Worm (Caenorhabditis elegans): ENCODE data around the gene rmd-1.

rmd-1 gene

ce11 chrIII:9758848-9759247, at the start of gene rmd-1:
TSS of gene rmd-1 (plus strand) at chrIII:9759094.
- TF ChIP-seq ref-1 (GFP tag; conservative IDR thresholded peaks at IDR 0.05) (no peak), ztf-23 (GFP tag; IDR thresholded peaks at IDR 0.05) (no peak), klf-2 (GFP tag; conservative IDR thresholded peaks at IDR 0.05) (no peak), tab-1 (GFP tag; IDR thresholded peaks at IDR 0.05) (no peak), flt-1 (GFP tag; IDR thresholded peaks at IDR 0.05) (no peak), ztf-29 (GFP tag; IDR thresholded peaks at IDR 0.05) (no peak), cog-1 (tag; optimal IDR thresholded peaks at IDR 0.05) (no peak), med-1 (GFP tag; optimal IDR thresholded peaks at IDR 0.05; ENCODE audit: insufficient read depth) (no peak), T22C8.4 (GFP tag; IDR thresholded peaks at IDR 0.05) (no peak)

- no peak for TF ChIP-seq klf-2 (GFP tag; conservative IDR thresholded peaks at IDR 0.05)
- no peak for TF ChIP-seq cog-1 (tag; optimal IDR thresholded peaks at IDR 0.05)
- TF ChIP-seq T22C8.4 (GFP tag; IDR thresholded peaks at IDR 0.05), result no peak
- no peak for TF ChIP-seq med-1 (GFP tag; optimal IDR thresholded peaks at IDR 0.05; ENCODE audit: insufficient read depth)
- TF ChIP-seq ztf-23 (GFP tag; IDR thresholded peaks at IDR 0.05), result no peak
- no peak for TF ChIP-seq flt-1 (GFP tag; IDR thresholded peaks at IDR 0.05)
- no peak for TF ChIP-seq ref-1 (GFP tag; conservative IDR thresholded peaks at IDR 0.05)
- TF ChIP-seq ztf-29 (GFP tag; IDR thresholded peaks at IDR 0.05), result no peak
- no peak for TF ChIP-seq tab-1 (GFP tag; IDR thresholded peaks at IDR 0.05)
These were observed 47.7 kb upstream of the rmd-1 start for ce11 chrIII:9711163-9711562.

ce11 chrIII:9713182-9713581, 45.7 kb upstream of the rmd-1 start:
- TF ChIP-seq ztf-23 (GFP tag; IDR thresholded peaks at IDR 0.05) (no peak), tab-1 (GFP tag; IDR thresholded peaks at IDR 0.05) (no peak), cog-1 (tag; optimal IDR thresholded peaks at IDR 0.05) (no peak), ref-1 (GFP tag; conservative IDR thresholded peaks at IDR 0.05) (no peak), med-1 (GFP tag; optimal IDR thresholded peaks at IDR 0.05; ENCODE audit: insufficient read depth) (no peak), flt-1 (GFP tag; IDR thresholded peaks at IDR 0.05) (no peak), klf-2 (GFP tag; conservative IDR thresholded peaks at IDR 0.05) (no peak)

ce11 chrIII:9713862-9714261, 45.0 kb upstream of the rmd-1 start, which contains the start of gene ncx-6:
TSS of gene ncx-6 (minus strand) at chrIII:9713949.
- TF ChIP-seq flt-1 (GFP tag; IDR thresholded peaks at IDR 0.05), result no peak
- TF ChIP-seq ztf-29 (GFP tag; IDR thresholded peaks at IDR 0.05), result no peak
- TF ChIP-seq klf-2 (GFP tag; conservative IDR thresholded peaks at IDR 0.05), result no peak
- TF ChIP-seq med-1 (GFP tag; optimal IDR thresholded peaks at IDR 0.05; ENCODE audit: insufficient read depth), result no peak
- TF ChIP-seq ref-1 (GFP tag; conservative IDR thresholded peaks at IDR 0.05), result no peak
- TF ChIP-seq cog-1 (tag; optimal IDR thresholded peaks at IDR 0.05), result no peak
- TF ChIP-seq T22C8.4 (GFP tag; IDR thresholded peaks at IDR 0.05), result no peak
- no peak for TF ChIP-seq ztf-23 (GFP tag; IDR thresholded peaks at IDR 0.05)
- TF ChIP-seq tab-1 (GFP tag; IDR thresholded peaks at IDR 0.05), result no peak

- TF ChIP-seq tab-1 (GFP tag; IDR thresholded peaks at IDR 0.05) (no peak), med-1 (GFP tag; optimal IDR thresholded peaks at IDR 0.05; ENCODE audit: insufficient read depth) (no peak), cog-1 (tag; optimal IDR thresholded peaks at IDR 0.05) (no peak), ztf-29 (GFP tag; IDR thresholded peaks at IDR 0.05) (no peak), klf-2 (GFP tag; conservative IDR thresholded peaks at IDR 0.05) (no peak), ref-1 (GFP tag; conservative IDR thresholded peaks at IDR 0.05) (no peak), flt-1 (GFP tag; IDR thresholded peaks at IDR 0.05) (no peak), T22C8.4 (GFP tag; IDR thresholded peaks at IDR 0.05) (no peak), ztf-23 (GFP tag; IDR thresholded peaks at IDR 0.05) (no peak)
These were observed 44.2 kb upstream of the rmd-1 start for ce11 chrIII:9714731-9715130.

ce11 chrIII:9717243-9717642, 41.7 kb upstream of the rmd-1 start:
- TF ChIP-seq T22C8.4 (GFP tag; IDR thresholded peaks at IDR 0.05) (no peak), ref-1 (GFP tag; conservative IDR thresholded peaks at IDR 0.05) (no peak), ztf-29 (GFP tag; IDR thresholded peaks at IDR 0.05) (no peak), tab-1 (GFP tag; IDR thresholded peaks at IDR 0.05) (no peak), ztf-23 (GFP tag; IDR thresholded peaks at IDR 0.05) (no peak), med-1 (GFP tag; optimal IDR thresholded peaks at IDR 0.05; ENCODE audit: insufficient read depth) (no peak), klf-2 (GFP tag; conservative IDR thresholded peaks at IDR 0.05) (no peak), flt-1 (GFP tag; IDR thresholded peaks at IDR 0.05) (no peak), cog-1 (tag; optimal IDR thresholded peaks at IDR 0.05) (no peak)

ce11 chrIII:9720191-9720590, 38.7 kb upstream of the rmd-1 start, which contains the start of gene ncx-7:
TSS of gene ncx-7 (minus strand) at chrIII:9720291.
- TF ChIP-seq T22C8.4 (GFP tag; IDR thresholded peaks at IDR 0.05) (no peak), med-1 (GFP tag; optimal IDR thresholded peaks at IDR 0.05; ENCODE audit: insufficient read depth) (no peak), ztf-29 (GFP tag; IDR thresholded peaks at IDR 0.05) (no peak), flt-1 (GFP tag; IDR thresholded peaks at IDR 0.05) (no peak), tab-1 (GFP tag; IDR thresholded peaks at IDR 0.05) (no peak), ztf-23 (GFP tag; IDR thresholded peaks at IDR 0.05) (no peak), cog-1 (tag; optimal IDR thresholded peaks at IDR 0.05) (no peak), ref-1 (GFP tag; conservative IDR thresholded peaks at IDR 0.05) (no peak), klf-2 (GFP tag; conservative IDR thresholded peaks at IDR 0.05) (no peak)

DNA sequence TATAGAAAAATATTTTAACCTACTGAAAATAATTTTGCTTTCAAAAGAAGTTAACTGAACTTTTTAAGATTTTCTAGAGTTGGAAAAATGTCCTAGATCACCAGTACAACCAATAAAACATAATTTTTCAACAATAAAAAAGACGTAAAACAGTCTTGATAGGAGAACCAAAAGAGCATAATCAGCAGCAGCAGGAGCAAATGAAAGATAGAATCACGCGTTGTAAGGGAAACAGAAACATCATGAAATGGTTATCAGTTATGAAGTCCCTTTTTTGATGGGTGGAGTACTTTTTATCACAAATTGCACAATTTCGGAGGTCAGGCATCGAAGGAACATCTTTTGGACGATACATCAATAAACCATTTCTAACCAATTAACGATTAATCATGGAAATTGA, 36.9 kb upstream of the rmd-1 start:
- no peak for TF ChIP-seq cog-1 (tag; optimal IDR thresholded peaks at IDR 0.05)
- TF ChIP-seq ref-1 (GFP tag; conservative IDR thresholded peaks at IDR 0.05), result no peak
- no peak for TF ChIP-seq ztf-23 (GFP tag; IDR thresholded peaks at IDR 0.05)
- TF ChIP-seq flt-1 (GFP tag; IDR thresholded peaks at IDR 0.05), result no peak
- no peak for TF ChIP-seq ztf-29 (GFP tag; IDR thresholded peaks at IDR 0.05)
- TF ChIP-seq klf-2 (GFP tag; conservative IDR thresholded peaks at IDR 0.05), result no peak
- no peak for TF ChIP-seq tab-1 (GFP tag; IDR thresholded peaks at IDR 0.05)
- no peak for TF ChIP-seq med-1 (GFP tag; optimal IDR thresholded peaks at IDR 0.05; ENCODE audit: insufficient read depth)
- no peak for TF ChIP-seq T22C8.4 (GFP tag; IDR thresholded peaks at IDR 0.05)

DNA sequence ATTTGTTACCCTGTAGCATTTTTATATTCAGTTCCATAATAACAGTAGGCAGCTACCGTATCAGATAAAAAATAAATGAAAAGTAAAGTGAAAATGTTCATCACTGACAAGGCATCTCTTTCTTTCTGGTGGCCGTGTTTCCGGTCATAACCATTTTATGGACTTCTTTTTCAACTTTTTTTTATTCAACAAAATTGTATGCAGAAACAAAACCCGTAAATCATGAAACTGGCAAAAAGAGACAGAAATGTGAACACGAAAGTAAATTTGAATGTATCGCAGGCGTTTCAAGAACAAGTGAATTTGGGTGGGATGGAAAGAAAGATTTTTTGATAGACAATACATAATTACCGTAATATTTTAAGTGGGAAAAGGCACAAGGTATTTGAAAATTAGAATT, 33.8 kb upstream of the rmd-1 start, which contains the start of gene clec-162:
Gene clec-162, minus strand, starts transcription at position 101 of the 400 bp plus-strand sequence.
- TF ChIP-seq tab-1 (GFP tag; IDR thresholded peaks at IDR 0.05), result no peak
- no peak for TF ChIP-seq ztf-29 (GFP tag; IDR thresholded peaks at IDR 0.05)
- TF ChIP-seq med-1 (GFP tag; optimal IDR thresholded peaks at IDR 0.05; ENCODE audit: insufficient read depth), result no peak
- TF ChIP-seq cog-1 (tag; optimal IDR thresholded peaks at IDR 0.05), result no peak
- no peak for TF ChIP-seq flt-1 (GFP tag; IDR thresholded peaks at IDR 0.05)
- TF ChIP-seq T22C8.4 (GFP tag; IDR thresholded peaks at IDR 0.05), result no peak
- no peak for TF ChIP-seq klf-2 (GFP tag; conservative IDR thresholded peaks at IDR 0.05)
- TF ChIP-seq ref-1 (GFP tag; conservative IDR thresholded peaks at IDR 0.05), result no peak
- no peak for TF ChIP-seq ztf-23 (GFP tag; IDR thresholded peaks at IDR 0.05)

All from whole organism, midembryonic.